Fruit fly (Drosophila melanogaster): ENCODE measurements around the gene Larp4B.

The Larp4B gene

dm6 chr3L:3197464-3197863 is 27.2 kb upstream of the Larp4B start, which contains the start of gene CG14966 (continued):
- TF ChIP-seq amos (GFP tag; IDR thresholded peaks at IDR 0.05; ENCODE audit: partially characterized antibody) = peak; percentile 94
- peak; percentile 69 for TF ChIP-seq HmgZ (tag; optimal IDR thresholded peaks at IDR 0.05)
- TF ChIP-seq CG18476 (GFP tag; optimal IDR thresholded peaks at IDR 0.05) = no peak
- TF ChIP-seq stwl (tag; optimal IDR thresholded peaks at IDR 0.05) = peak; percentile 43
- no peak for TF ChIP-seq CG11456 (GFP tag; IDR thresholded peaks at IDR 0.05)
- peak; percentile 22 for TF ChIP-seq Antp (GFP tag; optimal IDR thresholded peaks at IDR 0.05)
- TF ChIP-seq Sin3A (optimal IDR thresholded peaks at IDR 0.05) = peak; percentile 24
- peak; percentile 22; the same call in 2 of the 3 replicates for TF ChIP-seq CG2199 (GFP tag; IDR thresholded peaks at IDR 0.05)
- peak; percentile 90 for TF ChIP-seq BEAF-32 (GFP tag; optimal IDR thresholded peaks at IDR 0.05)
- TF ChIP-seq CG3163 (GFP tag; optimal IDR thresholded peaks at IDR 0.05) = no peak
- TF ChIP-seq al (GFP tag; IDR thresholded peaks at IDR 0.05) = no peak
- TF ChIP-seq shn (GFP tag; optimal IDR thresholded peaks at IDR 0.05) = peak; percentile 10
- peak; percentile 44 for TF ChIP-seq CG2712 (tag; optimal IDR thresholded peaks at IDR 0.05)
- peak; percentile 87 for TF ChIP-seq Opbp (GFP tag; IDR thresholded peaks at IDR 0.05; ENCODE audit: partially characterized antibody)
- no peak for TF ChIP-seq CG3838 (GFP tag; optimal IDR thresholded peaks at IDR 0.05)
- peak; percentile 97 for TF ChIP-seq CG7928 (GFP tag; optimal IDR thresholded peaks at IDR 0.05)
- TF ChIP-seq klu (GFP tag; IDR thresholded peaks at IDR 0.05) = no peak
- no peak for TF ChIP-seq CG15601 (tag; optimal IDR thresholded peaks at IDR 0.05)
- no peak for TF ChIP-seq tx (GFP tag; optimal IDR thresholded peaks at IDR 0.05)
- TF ChIP-seq CG7839 (tag; optimal IDR thresholded peaks at IDR 0.05) = peak; percentile 23
- TF ChIP-seq CG11695 (GFP tag; IDR thresholded peaks at IDR 0.05) = no peak
- peak; percentile 27 for TF ChIP-seq Hmr (GFP tag; optimal IDR thresholded peaks at IDR 0.05)
- peak; percentile 53 for TF ChIP-seq Dek (tag; optimal IDR thresholded peaks at IDR 0.05)
- TF ChIP-seq CG6791 (GFP tag; IDR thresholded peaks at IDR 0.05; ENCODE audit: partially characterized antibody) = peak; percentile 91
- peak; percentile 7 for TF ChIP-seq CG18262 (tag; optimal IDR thresholded peaks at IDR 0.05)
- peak; percentile 9 for TF ChIP-seq jumu (GFP tag; optimal IDR thresholded peaks at IDR 0.05)
- peak; percentile 39 for TF ChIP-seq tin (GFP tag; optimal IDR thresholded peaks at IDR 0.05)
- no peak for TF ChIP-seq CG10209 (GFP tag; optimal IDR thresholded peaks at IDR 0.05)
- TF ChIP-seq Hmx (GFP tag; optimal IDR thresholded peaks at IDR 0.05) = peak; percentile 16
- peak; percentile 96 for TF ChIP-seq scrt (GFP tag; optimal IDR thresholded peaks at IDR 0.05)
- peak; percentile 51; the same call in 1 of the 2 replicates for TF ChIP-seq tna (GFP tag; IDR thresholded peaks at IDR 0.05; ENCODE audit: partially characterized antibody)
- TF ChIP-seq CG14710 (tag; optimal IDR thresholded peaks at IDR 0.05) = peak; percentile 57
- 0 out of 2 replicates have a peak, but pooled peaks have one; percentile 36 for TF ChIP-seq Dref (GFP tag; IDR thresholded peaks at IDR 0.05)
- peak; percentile 57; the same call in 1 of the 2 replicates for TF ChIP-seq CG14014 (GFP tag; IDR thresholded peaks at IDR 0.05)
- no peak for TF ChIP-seq Dad (GFP tag; optimal IDR thresholded peaks at IDR 0.05)
- peak; percentile 1 for TF ChIP-seq CG4424 (GFP tag; optimal IDR thresholded peaks at IDR 0.05)
- TF ChIP-seq exex (tag; optimal IDR thresholded peaks at IDR 0.05) = peak; percentile 2
- peak; percentile 72 for TF ChIP-seq CTCF (GFP tag; optimal IDR thresholded peaks at IDR 0.05)
- TF ChIP-seq HLH4C (GFP tag; IDR thresholded peaks at IDR 0.05; ENCODE audit: partially characterized antibody) = peak; percentile 76
- no peak for TF ChIP-seq Abd-B (GFP tag; optimal IDR thresholded peaks at IDR 0.05)
- peak; percentile 35 for TF ChIP-seq phol (tag; optimal IDR thresholded peaks at IDR 0.05)
- TF ChIP-seq kni (GFP tag; optimal IDR thresholded peaks at IDR 0.05) = peak; percentile 20
- TF ChIP-seq Ets65A (GFP tag) = peak; percentile 27
- TF ChIP-seq Rfx (GFP tag; IDR thresholded peaks at IDR 0.05) = peak; percentile 73
- TF ChIP-seq Mad (GFP tag; optimal IDR thresholded peaks at IDR 0.05) = peak; percentile 47
- TF ChIP-seq Ets97D (GFP tag; optimal IDR thresholded peaks at IDR 0.05) = peak; percentile 67
- TF ChIP-seq Myb (GFP tag; optimal IDR thresholded peaks at IDR 0.05) = peak; percentile 95
- no peak for TF ChIP-seq Aef1 (GFP tag; IDR thresholded peaks at IDR 0.05)
- TF ChIP-seq ro (GFP tag; IDR thresholded peaks at IDR 0.05) = no peak
- no peak for TF ChIP-seq B-H1 (GFP tag; IDR thresholded peaks at IDR 0.05)
- TF ChIP-seq Hey (tag; optimal IDR thresholded peaks at IDR 0.05) = no peak
- no peak for TF ChIP-seq Taf1 (GFP tag; IDR thresholded peaks at IDR 0.05)

All from whole organism, embryonic.